Worm (Caenorhabditis elegans) whole organism, L4 larva: ENCODE measurements around the gene ttr-15.

Experiments used
- aha-1 ChIP-seq: fragments of 150-350 bp; peaks from one replicate; lab custom pipeline; 2014; ENCODE audit warnings: missing biosample characterization, missing genetic modification characterization
- ama-1 ChIP-seq: fragments of 150-350 bp; optimal IDR thresholded peaks from 2 replicates; lab custom pipeline; 2014; ENCODE audit warnings: inconsistent platforms, mixed read lengths
- ceh-20 ChIP-seq: fragments of 200-800 bp; sonication (Bioruptor generic); IDR thresholded peaks from 2 replicates; pipeline ENCODE4 v1.3.6; 2022; ENCODE audit warnings: missing genetic modification reagents, missing genetic modification characterization, missing compliant biosample characterization
- ceh-82 ChIP-seq: sonication (generic microtip); optimal IDR thresholded peaks from 2 replicates; lab custom pipeline; 2017; ENCODE audit warnings: missing biosample characterization, missing genetic modification characterization
- egl-27 ChIP-seq: sonication (generic microtip); optimal IDR thresholded peaks from 3 replicates; lab custom pipeline; 2017; ENCODE audit warnings: missing biosample characterization, missing genetic modification reagents, missing genetic modification characterization
- hlh-30 ChIP-seq: sonication (generic microtip); optimal IDR thresholded peaks from 2 replicates; lab custom pipeline; 2017; ENCODE audit warnings: antibody characterized with exemption, mild to moderate bottlenecking, missing genetic modification characterization, missing compliant biosample characterization; ENCODE audit not compliant: insufficient read depth
- madf-9 ChIP-seq: fragments of 200-800 bp; sonication (Bioruptor generic); conservative IDR thresholded peaks from 2 replicates; pipeline ENCODE4 v1.3.6; 2022; ENCODE audit warnings: missing genetic modification reagents, missing genetic modification characterization, missing compliant biosample characterization
- mdl-1 ChIP-seq, 2 experiments: fragments of 150-350 bp in 1 of 2; sonication (generic microtip) in 1 of 2; optimal IDR thresholded peaks; 2 replicates each; lab custom pipeline; 2014 to 2017; ENCODE audit warnings: missing biosample characterization in 2 of 2, missing genetic modification characterization in 2 of 2
- nhr-28 ChIP-seq: fragments of 150-350 bp; optimal IDR thresholded peaks from 2 replicates; lab custom pipeline; 2014; ENCODE audit warnings: missing biosample characterization, missing genetic modification characterization
- nhr-76 ChIP-seq: fragments of 150-350 bp; optimal IDR thresholded peaks from 2 replicates; lab custom pipeline; 2014; ENCODE audit warnings: missing biosample characterization, missing genetic modification characterization

DNA sequence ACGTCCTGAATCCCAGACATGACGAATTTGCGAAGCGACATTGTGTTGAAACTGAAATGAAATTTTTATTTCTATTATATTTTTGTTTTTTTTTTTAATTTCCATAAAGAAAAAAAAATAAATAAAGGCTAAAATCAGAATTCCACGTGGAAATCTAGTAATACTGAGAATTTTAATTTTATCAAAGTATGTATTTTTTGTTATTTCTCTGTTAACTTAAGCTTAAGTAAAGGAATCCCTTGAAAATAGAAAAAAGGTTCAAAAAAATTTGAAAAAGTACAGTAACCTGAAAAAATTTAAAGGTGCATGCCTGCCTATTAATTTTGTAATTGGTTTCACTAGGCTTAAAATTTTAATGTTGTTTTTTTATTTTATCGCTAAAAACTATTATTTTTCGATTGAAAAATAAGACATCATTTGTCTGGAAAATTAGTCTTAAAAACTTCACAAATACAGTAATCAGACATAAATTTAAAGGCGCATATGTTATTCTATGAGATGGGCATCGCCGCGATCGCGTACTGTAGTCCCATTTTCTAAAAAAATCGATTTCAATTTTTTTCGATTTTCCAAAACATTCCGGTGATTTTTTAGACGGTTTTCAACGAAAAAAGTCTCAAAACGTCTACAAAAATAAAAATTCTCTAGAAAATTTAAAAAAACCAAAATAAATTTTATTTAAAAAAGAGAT, 7.1 kb upstream of the ttr-15 start, which contains the start of gene nex-2:
- no peak for TF ChIP-seq ceh-82
- TF ChIP-seq nhr-76 (tag; lab: Kevin White, UChicago): no peak
- TF ChIP-seq mdl-1 (tag; optimal IDR thresholded peaks at IDR 0.05; lab: Kevin White, UChicago): no peak
- no peak for TF ChIP-seq madf-9 (GFP tag; lab: Robert Waterston, UW)
- no peak for TF ChIP-seq aha-1 (tag; lab: Kevin White, UChicago)
- TF ChIP-seq nhr-28 (tag; lab: Kevin White, UChicago): no peak
- no peak for TF ChIP-seq ama-1 (lab: Kevin White, UChicago)
- TF ChIP-seq egl-27 (tag; lab: Kevin White, UChicago): no peak
- no peak for TF ChIP-seq hlh-30 (tag; lab: Kevin White, UChicago)
- TF ChIP-seq ceh-20 (GFP tag; lab: Robert Waterston, UW): no peak
